Worm (Caenorhabditis elegans): ENCODE results near the gene osm-12.

osm-12 gene

ce11 chrIII:12202437-12202836 lies at the start of gene osm-12:
TSS of gene osm-12 (minus strand) at chrIII:12202537.
- TF ChIP-seq unc-62 (GFP tag; optimal IDR thresholded peaks at IDR 0.05) (no peak), jun-1 (tag; optimal IDR thresholded peaks at IDR 0.05) (no peak), swsn-7 (tag; optimal IDR thresholded peaks at IDR 0.05) (no peak), fkh-8 (tag; optimal IDR thresholded peaks at IDR 0.05) (peak; percentile 3), hlh-4 (tag; optimal IDR thresholded peaks at IDR 0.05) (no peak), nhr-71 (tag; optimal IDR thresholded peaks at IDR 0.05) (no peak), elt-2 (tag; optimal IDR thresholded peaks at IDR 0.05) (no peak)

DNA sequence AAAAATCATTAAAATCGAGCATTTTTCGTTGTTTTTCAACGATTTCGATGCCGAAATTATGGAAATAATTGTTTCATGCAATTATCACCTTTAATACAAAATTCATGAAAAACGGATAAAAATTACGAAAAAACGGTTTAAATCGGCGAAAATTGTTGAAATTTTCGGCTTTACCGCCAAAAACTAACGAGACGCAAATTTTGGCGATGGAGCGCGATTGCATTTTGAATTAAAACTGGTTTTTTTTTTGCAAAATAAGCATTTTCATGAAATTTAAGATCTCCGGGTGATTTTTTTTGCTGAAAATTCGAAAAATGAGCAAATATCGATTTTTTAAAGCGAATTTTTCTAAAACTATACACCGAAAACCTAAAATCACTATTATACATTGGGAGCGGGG lies 48.8 kb upstream of the osm-12 start:
- TF ChIP-seq ztf-11 (tag; optimal IDR thresholded peaks at IDR 0.05) (no peak), nhr-19 (GFP tag; conservative IDR thresholded peaks at IDR 0.05) (no peak), aly-2 (tag; optimal IDR thresholded peaks at IDR 0.05) (peak; percentile 30), efl-1 (optimal IDR thresholded peaks at IDR 0.05) (peak in 1 of 2 experiments; percentile 97), efl-1 (GFP tag; optimal IDR thresholded peaks at IDR 0.05 in 1 of 2) (peak; percentile 10 to 42), hpl-2 (GFP tag; optimal IDR thresholded peaks at IDR 0.05) (peak; percentile 4), dpl-1 (GFP tag; optimal IDR thresholded peaks at IDR 0.05) (peak in 1 of 3 experiments; percentile 31)

ce11 chrIII:12250114-12250792 lies 47.9 kb upstream of the osm-12 start, which contains the start of the genes tim-1 and Y75B8A.23:
TSS of gene tim-1 (minus strand) at chrIII:12250164.
TSS of gene Y75B8A.23 (plus strand) at chrIII:12250660.
- TF ChIP-seq unc-98 (GFP tag; IDR thresholded peaks at IDR 0.05) (peak; percentile 41; the same call in 1 of the 2 replicates), egl-13 (tag; optimal IDR thresholded peaks at IDR 0.05) (peak; percentile 90), ceh-82 (tag; optimal IDR thresholded peaks at IDR 0.05) (peak; percentile 90 to 96 (median 91)), aly-2 (tag; optimal IDR thresholded peaks at IDR 0.05) (peak; percentile 97), ceh-63 (GFP tag; optimal IDR thresholded peaks at IDR 0.05) (peak; percentile 78), zip-4 (GFP tag; optimal IDR thresholded peaks at IDR 0.05) (peak; percentile 89), isw-1 (GFP tag; IDR thresholded peaks at IDR 0.05) (peak; percentile 80), fkh-4 (tag; optimal IDR thresholded peaks at IDR 0.05; ENCODE audit: borderline replicate concordance) (peak; percentile 73), lin-35 (GFP tag; optimal IDR thresholded peaks at IDR 0.05) (peak; percentile 95 to 98), pqm-1 (tag; optimal IDR thresholded peaks at IDR 0.05) (no peak), sptf-1 (tag; optimal IDR thresholded peaks at IDR 0.05) (peak; percentile 38), vab-15 (tag; optimal IDR thresholded peaks at IDR 0.05) (peak; percentile 88), skn-1 (tag; optimal IDR thresholded peaks at IDR 0.05) (peak; percentile 88), grh-1 (GFP tag; IDR thresholded peaks at IDR 0.05) (peak; percentile 93), rnt-1 (tag; optimal IDR thresholded peaks at IDR 0.05) (peak; percentile 98), fkh-10 (GFP tag; optimal IDR thresholded peaks at IDR 0.05) (peak; percentile 74), ces-1 (GFP tag; optimal IDR thresholded peaks at IDR 0.05) (no peak), nhr-237 (tag; optimal IDR thresholded peaks at IDR 0.05) (peak; percentile 86), ztf-4 (tag; optimal IDR thresholded peaks at IDR 0.05) (peak; percentile 93), tlp-1 (tag; optimal IDR thresholded peaks at IDR 0.05) (no peak), pag-3 (tag; optimal IDR thresholded peaks at IDR 0.05; ENCODE audit: borderline replicate concordance, insufficient read depth) (no peak), snu-23 (GFP tag; optimal IDR thresholded peaks at IDR 0.05) (peak; percentile 98), zag-1 (tag; optimal IDR thresholded peaks at IDR 0.05) (peak; percentile 40), lin-15B (tag; optimal IDR thresholded peaks at IDR 0.05) (peak; percentile 87), mep-1 (tag; optimal IDR thresholded peaks at IDR 0.05) (peak; percentile 94), hpl-2 (GFP tag; optimal IDR thresholded peaks at IDR 0.05) (peak; percentile 93), ceh-88 (GFP tag; IDR thresholded peaks at IDR 0.05) (peak; percentile 85), unc-86 (tag; optimal IDR thresholded peaks at IDR 0.05) (peak; percentile 90), ets-5 (GFP tag; IDR thresholded peaks at IDR 0.05) (no peak), hlh-4 (tag; optimal IDR thresholded peaks at IDR 0.05) (no peak), ztf-11 (tag; optimal IDR thresholded peaks at IDR 0.05) (peak in 1 of 2 experiments; percentile 91), nhr-76 (tag; optimal IDR thresholded peaks at IDR 0.05) (peak; percentile 81), sox-4 (tag; optimal IDR thresholded peaks at IDR 0.05) (peak; percentile 90), hlh-17 (GFP tag; optimal IDR thresholded peaks at IDR 0.05; ENCODE audit: borderline replicate concordance) (peak; percentile 89), nhr-47 (tag; optimal IDR thresholded peaks at IDR 0.05) (peak; percentile 98), swsn-7 (tag; optimal IDR thresholded peaks at IDR 0.05) (peak; percentile 97), C04F5.9 (tag; optimal IDR thresholded peaks at IDR 0.05) (peak; percentile 89), nhr-20 (tag; optimal IDR thresholded peaks at IDR 0.05) (peak; percentile 98)
